1 fruit fly cellular context compared by ENCODE assay signal in genomic region chr2L:11184144-11184543, dm6.
TF ChIP-seq lines count a peak whose summit lies in the region.

No protein-coding gene starts in this region.

TF ChIP-seq in whole organism, embryonic, 481 proteins besides CTCF, POLR2A, EP300 and RAD21 (continued from another document and continues in another):
- TF ChIP-seq H2.0 (GFP tag; IDR thresholded peaks at IDR 0.05; lab: Robert Waterston, UW) (no peak), Ssrp (tag; optimal IDR thresholded peaks at IDR 0.05; lab: Kevin White, UChicago) (peak; percentile 25), CG18262 (tag; optimal IDR thresholded peaks at IDR 0.05; lab: Kevin White, UChicago) (peak; percentile 36), CG12391 (tag; optimal IDR thresholded peaks at IDR 0.05; lab: Kevin White, UChicago) (peak; percentile 40), CG6272 (GFP tag; IDR thresholded peaks at IDR 0.05; lab: Robert Waterston, UW) (no peak), Lpt (GFP tag; optimal IDR thresholded peaks at IDR 0.05; lab: Kevin White, UChicago) (no peak), Ets65A (GFP tag; lab: Kevin White, UChicago) (peak; percentile 51), slbo (GFP tag; IDR thresholded peaks at IDR 0.05; lab: Robert Waterston, UW) (no peak), CG11695 (GFP tag; IDR thresholded peaks at IDR 0.05; lab: Robert Waterston, UW) (no peak), CG6813 (GFP tag; optimal IDR thresholded peaks at IDR 0.05; lab: Kevin White, UChicago) (no peak), CG17359 (tag; optimal IDR thresholded peaks at IDR 0.05; lab: Kevin White, UChicago) (peak; percentile 5), tio (GFP tag; optimal IDR thresholded peaks at IDR 0.05; lab: Kevin White, UChicago) (no peak), Fer2 (tag; optimal IDR thresholded peaks at IDR 0.05; lab: Kevin White, UChicago) (no peak), CG10274 (GFP tag; optimal IDR thresholded peaks at IDR 0.05; lab: Kevin White, UChicago) (no peak), ewg (GFP tag; optimal IDR thresholded peaks at IDR 0.05; lab: Kevin White, UChicago) (no peak), BtbVII (GFP tag; optimal IDR thresholded peaks at IDR 0.05; lab: Kevin White, UChicago) (no peak), CG9932 (GFP tag; IDR thresholded peaks at IDR 0.05; lab: Robert Waterston, UW) (no peak), HmgZ (tag; optimal IDR thresholded peaks at IDR 0.05; lab: Kevin White, UChicago) (no peak), Tbp (GFP tag; optimal IDR thresholded peaks at IDR 0.05; lab: Kevin White, UChicago) (no peak), CG18011 (GFP tag; optimal IDR thresholded peaks at IDR 0.05; lab: Kevin White, UChicago) (no peak), CG13424 (tag; optimal IDR thresholded peaks at IDR 0.05; lab: Kevin White, UChicago) (no peak), CG2202 (tag; optimal IDR thresholded peaks at IDR 0.05; lab: Kevin White, UChicago) (peak; percentile 11), Mrtf (GFP tag; IDR thresholded peaks at IDR 0.05; lab: Robert Waterston, UW) (no peak), ranshi (GFP tag; IDR thresholded peaks at IDR 0.05; lab: Robert Waterston, UW) (0 out of 2 replicates have a peak, but pooled peaks have one; percentile 37), Hr78 (GFP tag; optimal IDR thresholded peaks at IDR 0.05; lab: Kevin White, UChicago) (no peak), CG31441 (GFP tag; IDR thresholded peaks at IDR 0.05; lab: Robert Waterston, UW) (0 out of 2 replicates have a peak, but pooled peaks have one; percentile 32), gem (tag; optimal IDR thresholded peaks at IDR 0.05; lab: Kevin White, UChicago) (peak; percentile 66), CG13287 (GFP tag; IDR thresholded peaks at IDR 0.05; lab: Robert Waterston, UW; ENCODE audit: partially characterized antibody) (no peak), CG14710 (tag; optimal IDR thresholded peaks at IDR 0.05; lab: Kevin White, UChicago) (peak; percentile 13), dan (GFP tag; IDR thresholded peaks at IDR 0.05; lab: Robert Waterston, UW) (no peak), Hey (tag; optimal IDR thresholded peaks at IDR 0.05; lab: Kevin White, UChicago) (no peak), PHDP (tag; optimal IDR thresholded peaks at IDR 0.05; lab: Kevin White, UChicago) (peak; percentile 7), sna (GFP tag; IDR thresholded peaks at IDR 0.05; lab: Robert Waterston, UW; ENCODE audit: partially characterized antibody) (no peak), trh (GFP tag; optimal IDR thresholded peaks at IDR 0.05; lab: Kevin White, UChicago) (no peak), knrl (GFP tag; IDR thresholded peaks at IDR 0.05; lab: Robert Waterston, UW; ENCODE audit: partially characterized antibody) (no peak), CG7745 (tag; optimal IDR thresholded peaks at IDR 0.05; lab: Kevin White, UChicago) (no peak), Camta (GFP tag; optimal IDR thresholded peaks at IDR 0.05; lab: Kevin White, UChicago) (peak; percentile 1), YL-1 (GFP tag; optimal IDR thresholded peaks at IDR 0.05; lab: Kevin White, UChicago) (no peak), cwo (GFP tag; optimal IDR thresholded peaks at IDR 0.05; lab: Kevin White, UChicago) (no peak), otp (GFP tag; IDR thresholded peaks at IDR 0.05; lab: Robert Waterston, UW) (0 out of 3 replicates have a peak, but pooled peaks have one; percentile 27), dpn (GFP tag; optimal IDR thresholded peaks at IDR 0.05; lab: Kevin White, UChicago) (peak in 1 of 2 experiments; percentile 3), CG7556 (GFP tag; optimal IDR thresholded peaks at IDR 0.05; lab: Kevin White, UChicago) (no peak), Xrp1 (GFP tag; IDR thresholded peaks at IDR 0.05; lab: Robert Waterston, UW) (peak; percentile 64), CG10209 (GFP tag; optimal IDR thresholded peaks at IDR 0.05; lab: Kevin White, UChicago) (peak; percentile 6), CG12299 (tag; optimal IDR thresholded peaks at IDR 0.05; lab: Kevin White, UChicago) (no peak), CkIIα-i1 (GFP tag; IDR thresholded peaks at IDR 0.05; lab: Robert Waterston, UW) (no peak), B-H1 (GFP tag; IDR thresholded peaks at IDR 0.05; lab: Robert Waterston, UW) (no peak), Hr51 (GFP tag; optimal IDR thresholded peaks at IDR 0.05; lab: Kevin White, UChicago) (peak in 1 of 2 experiments; percentile 27), Poxn (GFP tag; IDR thresholded peaks at IDR 0.05; lab: Robert Waterston, UW) (no peak), CG18619 (GFP tag; optimal IDR thresholded peaks at IDR 0.05; lab: Kevin White, UChicago) (no peak), CG30020 (tag; optimal IDR thresholded peaks at IDR 0.05; lab: Kevin White, UChicago) (no peak), CG15601 (tag; optimal IDR thresholded peaks at IDR 0.05; lab: Kevin White, UChicago) (peak; percentile 0), ash1 (GFP tag; optimal IDR thresholded peaks at IDR 0.05; lab: Kevin White, UChicago) (no peak), CG15073 (GFP tag; optimal IDR thresholded peaks at IDR 0.05; lab: Kevin White, UChicago) (no peak), CG16815 (GFP tag; optimal IDR thresholded peaks at IDR 0.05; lab: Kevin White, UChicago) (no peak), Drgx (GFP tag; IDR thresholded peaks at IDR 0.05; lab: Robert Waterston, UW) (peak; percentile 76), grn (GFP tag; optimal IDR thresholded peaks at IDR 0.05; lab: Kevin White, UChicago) (no peak), grau (tag; optimal IDR thresholded peaks at IDR 0.05; lab: Kevin White, UChicago) (peak; percentile 25), her (GFP tag; optimal IDR thresholded peaks at IDR 0.05; lab: Kevin White, UChicago) (no peak), CG14965 (GFP tag; optimal IDR thresholded peaks at IDR 0.05; lab: Kevin White, UChicago; ENCODE audit: borderline replicate concordance) (no peak), CG5245 (GFP tag; optimal IDR thresholded peaks at IDR 0.05; lab: Kevin White, UChicago) (no peak), CG17829 (tag; optimal IDR thresholded peaks at IDR 0.05; lab: Kevin White, UChicago) (no peak), CG8281 (tag; optimal IDR thresholded peaks at IDR 0.05; lab: Kevin White, UChicago) (no peak), peb (GFP tag; IDR thresholded peaks at IDR 0.05; lab: Robert Waterston, UW) (no peak), Stat92E (GFP tag; optimal IDR thresholded peaks at IDR 0.05; lab: Kevin White, UChicago) (no peak), pzg (GFP tag; optimal IDR thresholded peaks at IDR 0.05; lab: Kevin White, UChicago) (no peak), zfh1 (GFP tag; IDR thresholded peaks at IDR 0.05; lab: Robert Waterston, UW) (0 out of 3 replicates have a peak, but pooled peaks have one; percentile 27), CG4617 (GFP tag; optimal IDR thresholded peaks at IDR 0.05; lab: Kevin White, UChicago; ENCODE audit: borderline replicate concordance) (no peak), Hsf (GFP tag; optimal IDR thresholded peaks at IDR 0.05; lab: Kevin White, UChicago) (peak; percentile 29), jing (GFP tag; optimal IDR thresholded peaks at IDR 0.05; lab: Kevin White, UChicago) (no peak), CG17568 (GFP tag; optimal IDR thresholded peaks at IDR 0.05; lab: Kevin White, UChicago) (no peak), CG11560 (tag; IDR thresholded peaks at IDR 0.05; lab: Robert Waterston, UW) (no peak), CG8388 (GFP tag; optimal IDR thresholded peaks at IDR 0.05; lab: Kevin White, UChicago) (peak; percentile 38), vvl (GFP tag; IDR thresholded peaks at IDR 0.05; lab: Robert Waterston, UW) (peak; percentile 31; the same call in 1 of the 2 replicates), ATbp (GFP tag; optimal IDR thresholded peaks at IDR 0.05; lab: Kevin White, UChicago) (peak; percentile 22), sob (GFP tag; IDR thresholded peaks at IDR 0.05; lab: Robert Waterston, UW) (no peak), dysf (GFP tag; IDR thresholded peaks at IDR 0.05; lab: Robert Waterston, UW) (no peak), Oli (tag; optimal IDR thresholded peaks at IDR 0.05; lab: Kevin White, UChicago) (peak; percentile 47), amos (GFP tag; IDR thresholded peaks at IDR 0.05; lab: Robert Waterston, UW; ENCODE audit: partially characterized antibody) (no peak), Blimp-1 (GFP tag; optimal IDR thresholded peaks at IDR 0.05; lab: Kevin White, UChicago) (peak; percentile 44), Oaz (GFP tag; IDR thresholded peaks at IDR 0.05; lab: Robert Waterston, UW) (no peak), wek (GFP tag; optimal IDR thresholded peaks at IDR 0.05; lab: Kevin White, UChicago) (no peak), tx (GFP tag; optimal IDR thresholded peaks at IDR 0.05; lab: Kevin White, UChicago) (no peak), tup (GFP tag; optimal IDR thresholded peaks at IDR 0.05; lab: Kevin White, UChicago) (no peak), sisA (GFP tag; IDR thresholded peaks at IDR 0.05; lab: Robert Waterston, UW) (no peak), Fer3 (tag; optimal IDR thresholded peaks at IDR 0.05; lab: Kevin White, UChicago) (no peak), wor (GFP tag; IDR thresholded peaks at IDR 0.05; lab: Robert Waterston, UW) (no peak), CG7987 (GFP tag; optimal IDR thresholded peaks at IDR 0.05; lab: Kevin White, UChicago) (no peak), Sox102F (GFP tag; optimal IDR thresholded peaks at IDR 0.05; lab: Kevin White, UChicago) (peak; percentile 51), gcm (GFP tag; optimal IDR thresholded peaks at IDR 0.05; lab: Kevin White, UChicago) (no peak), Antp (GFP tag; optimal IDR thresholded peaks at IDR 0.05; lab: Kevin White, UChicago) (no peak), CG10462 (GFP tag; optimal IDR thresholded peaks at IDR 0.05; lab: Kevin White, UChicago) (no peak), jumu (GFP tag; optimal IDR thresholded peaks at IDR 0.05; lab: Kevin White, UChicago) (no peak), CG32767 (GFP tag; IDR thresholded peaks at IDR 0.05; lab: Robert Waterston, UW) (no peak), lbe (GFP tag; optimal IDR thresholded peaks at IDR 0.05; lab: Kevin White, UChicago) (peak; percentile 51), HLH3B (GFP tag; IDR thresholded peaks at IDR 0.05; lab: Robert Waterston, UW) (peak; percentile 43; the same call in 1 of the 2 replicates), Asciz (GFP tag; optimal IDR thresholded peaks at IDR 0.05; lab: Kevin White, UChicago) (no peak), Xbp1 (GFP tag; optimal IDR thresholded peaks at IDR 0.05; lab: Kevin White, UChicago) (peak; percentile 23), Dll (GFP tag; IDR thresholded peaks at IDR 0.05; lab: Robert Waterston, UW; ENCODE audit: partially characterized antibody) (no peak), Dip2 (GFP tag; IDR thresholded peaks at IDR 0.05; lab: Robert Waterston, UW) (no peak), gt (GFP tag; IDR thresholded peaks at IDR 0.05; lab: Robert Waterston, UW) (no peak), CG11504 (tag; optimal IDR thresholded peaks at IDR 0.05; lab: Kevin White, UChicago) (peak; percentile 56), HLH54F (GFP tag; optimal IDR thresholded peaks at IDR 0.05; lab: Kevin White, UChicago) (no peak), dati (GFP tag; IDR thresholded peaks at IDR 0.05; lab: Robert Waterston, UW) (no peak), ci (GFP tag; IDR thresholded peaks at IDR 0.05; lab: Robert Waterston, UW) (peak; percentile 42; the same call in 1 of the 3 replicates), sima (GFP tag; optimal IDR thresholded peaks at IDR 0.05; lab: Kevin White, UChicago) (no peak), corto (GFP tag; optimal IDR thresholded peaks at IDR 0.05; lab: Kevin White, UChicago) (peak; percentile 17), Myb (GFP tag; optimal IDR thresholded peaks at IDR 0.05; lab: Kevin White, UChicago) (no peak), Atf6 (GFP tag; IDR thresholded peaks at IDR 0.05; lab: Robert Waterston, UW) (no peak), Bteb2 (GFP tag; optimal IDR thresholded peaks at IDR 0.05; lab: Kevin White, UChicago) (no peak), row (GFP tag; IDR thresholded peaks at IDR 0.05; lab: Robert Waterston, UW) (peak; percentile 29; the same call in 1 of the 3 replicates), Lhr (GFP tag; optimal IDR thresholded peaks at IDR 0.05; lab: Kevin White, UChicago) (no peak), hkb (optimal IDR thresholded peaks at IDR 0.05; lab: Kevin White, UChicago) (no peak), hkb (GFP tag; IDR thresholded peaks at IDR 0.05; lab: Robert Waterston, UW) (no peak), Abd-B (GFP tag; optimal IDR thresholded peaks at IDR 0.05; lab: Kevin White, UChicago) (no peak), ac (GFP tag; optimal IDR thresholded peaks at IDR 0.05; lab: Kevin White, UChicago) (no peak), nom (GFP tag; optimal IDR thresholded peaks at IDR 0.05; lab: Kevin White, UChicago) (peak; percentile 67), cad (GFP tag; optimal IDR thresholded peaks at IDR 0.05; lab: Kevin White, UChicago) (no peak), bowl (GFP tag; IDR thresholded peaks at IDR 0.05; lab: Robert Waterston, UW) (no peak), z (GFP tag; IDR thresholded peaks at IDR 0.05; lab: Robert Waterston, UW) (no peak), CG13775 (GFP tag; optimal IDR thresholded peaks at IDR 0.05; lab: Kevin White, UChicago) (no peak), CG31388 (GFP tag; optimal IDR thresholded peaks at IDR 0.05; lab: Kevin White, UChicago) (no peak), CG4707 (GFP tag; optimal IDR thresholded peaks at IDR 0.05; lab: Kevin White, UChicago) (no peak), kni (GFP tag; optimal IDR thresholded peaks at IDR 0.05; lab: Kevin White, UChicago) (no peak), Opbp (GFP tag; IDR thresholded peaks at IDR 0.05; lab: Robert Waterston, UW; ENCODE audit: partially characterized antibody) (no peak), Atf3 (GFP tag; optimal IDR thresholded peaks at IDR 0.05; lab: Kevin White, UChicago) (no peak), CG7786 (GFP tag; optimal IDR thresholded peaks at IDR 0.05; lab: Kevin White, UChicago) (no peak), usp (GFP tag; optimal IDR thresholded peaks at IDR 0.05; lab: Kevin White, UChicago) (no peak), tap (tag; optimal IDR thresholded peaks at IDR 0.05; lab: Kevin White, UChicago) (no peak), pum (GFP tag; optimal IDR thresholded peaks at IDR 0.05; lab: Kevin White, UChicago) (no peak), CG14050 (GFP tag; IDR thresholded peaks at IDR 0.05; lab: Robert Waterston, UW) (no peak), eve (GFP tag; optimal IDR thresholded peaks at IDR 0.05; lab: Kevin White, UChicago) (no peak), CG17612 (GFP tag; IDR thresholded peaks at IDR 0.05; lab: Robert Waterston, UW) (no peak), toy (GFP tag; IDR thresholded peaks at IDR 0.05; lab: Robert Waterston, UW) (no peak), CG3163 (GFP tag; optimal IDR thresholded peaks at IDR 0.05; lab: Kevin White, UChicago) (no peak), tin (GFP tag; optimal IDR thresholded peaks at IDR 0.05; lab: Kevin White, UChicago) (no peak), onecut (GFP tag; IDR thresholded peaks at IDR 0.05; lab: Robert Waterston, UW) (no peak), CG3726 (GFP tag; IDR thresholded peaks at IDR 0.05; lab: Robert Waterston, UW) (no peak)
